Fruit fly (Drosophila melanogaster): ENCODE measurements around the gene MSAmiP.

dm6 chr3R:16934154-16934992 lies 38.3 kb upstream of the MSAmiP start:
- TF ChIP-seq CG6854 (GFP tag; optimal IDR thresholded peaks at IDR 0.05) (no peak), CG10631 (GFP tag; optimal IDR thresholded peaks at IDR 0.05) (no peak), OdsH (GFP tag; optimal IDR thresholded peaks at IDR 0.05) (no peak)

All from whole organism, prepupa.